Fruit fly (Drosophila melanogaster): Measurements from ENCODE around the gene Phyhd1.

Phyhd1 gene

DNA sequence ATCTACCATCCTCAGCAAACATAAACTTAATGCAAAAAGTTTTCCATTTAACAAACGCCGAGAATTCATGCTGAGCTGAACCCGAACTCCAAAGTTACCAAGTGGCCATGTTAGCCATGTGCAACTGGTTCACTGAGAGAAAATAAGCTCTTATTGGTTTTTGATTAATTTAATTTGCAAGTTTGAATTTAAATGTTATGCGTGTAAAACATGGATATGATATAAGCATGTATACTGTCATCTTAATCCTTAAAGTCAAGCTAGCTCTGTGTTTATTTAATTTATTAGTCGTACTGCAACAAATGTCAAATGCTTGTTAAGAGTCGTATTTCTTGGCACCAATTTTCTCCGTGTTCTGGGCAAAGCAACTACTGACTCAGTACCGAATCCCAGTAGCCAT lies 26.1 kb downstream of the Phyhd1 start:
- TF ChIP-seq Gug (GFP tag; IDR thresholded peaks at IDR 0.05) (no peak), CG11902 (GFP tag; optimal IDR thresholded peaks at IDR 0.05) (no peak), spab (GFP tag; optimal IDR thresholded peaks at IDR 0.05) (no peak), CG6276 (GFP tag; optimal IDR thresholded peaks at IDR 0.05) (peak; percentile 40), CG8119 (GFP tag; IDR thresholded peaks at IDR 0.05) (peak; percentile 45; the same call in 1 of the 3 replicates), CG4318 (GFP tag; optimal IDR thresholded peaks at IDR 0.05) (peak; percentile 20), pdm3 (GFP tag; optimal IDR thresholded peaks at IDR 0.05) (no peak), CG31627 (GFP tag; optimal IDR thresholded peaks at IDR 0.05) (no peak), CG34406 (GFP tag; optimal IDR thresholded peaks at IDR 0.05) (no peak), CG15336 (GFP tag; IDR thresholded peaks at IDR 0.05) (peak; percentile 58; the same call in 1 of the 2 replicates), CG3032 (tag; optimal IDR thresholded peaks at IDR 0.05) (no peak), Ets96B (tag; optimal IDR thresholded peaks at IDR 0.05) (no peak), net (GFP tag; optimal IDR thresholded peaks at IDR 0.05) (no peak), CG8632 (GFP tag; optimal IDR thresholded peaks at IDR 0.05) (no peak), Hr4 (GFP tag; optimal IDR thresholded peaks at IDR 0.05) (peak; percentile 36), dsx (GFP tag; optimal IDR thresholded peaks at IDR 0.05; ENCODE audit: poor library complexity, severe bottlenecking) (no peak), CG6163 (GFP tag; IDR thresholded peaks at IDR 0.05) (no peak), Eip78C (GFP tag) (peak; percentile 52), achi (GFP tag; optimal IDR thresholded peaks at IDR 0.05) (peak; percentile 13), CG32006 (GFP tag; optimal IDR thresholded peaks at IDR 0.05) (peak; percentile 71), vri (GFP tag; optimal IDR thresholded peaks at IDR 0.05) (no peak), salr (GFP tag; optimal IDR thresholded peaks at IDR 0.05) (peak in 1 of 2 experiments; percentile 3), Smox (GFP tag; optimal IDR thresholded peaks at IDR 0.05) (no peak), Hr38 (GFP tag; optimal IDR thresholded peaks at IDR 0.05) (no peak), Eip93F (GFP tag; optimal IDR thresholded peaks at IDR 0.05) (no peak), acj6 (GFP tag; optimal IDR thresholded peaks at IDR 0.05) (no peak)

DNA sequence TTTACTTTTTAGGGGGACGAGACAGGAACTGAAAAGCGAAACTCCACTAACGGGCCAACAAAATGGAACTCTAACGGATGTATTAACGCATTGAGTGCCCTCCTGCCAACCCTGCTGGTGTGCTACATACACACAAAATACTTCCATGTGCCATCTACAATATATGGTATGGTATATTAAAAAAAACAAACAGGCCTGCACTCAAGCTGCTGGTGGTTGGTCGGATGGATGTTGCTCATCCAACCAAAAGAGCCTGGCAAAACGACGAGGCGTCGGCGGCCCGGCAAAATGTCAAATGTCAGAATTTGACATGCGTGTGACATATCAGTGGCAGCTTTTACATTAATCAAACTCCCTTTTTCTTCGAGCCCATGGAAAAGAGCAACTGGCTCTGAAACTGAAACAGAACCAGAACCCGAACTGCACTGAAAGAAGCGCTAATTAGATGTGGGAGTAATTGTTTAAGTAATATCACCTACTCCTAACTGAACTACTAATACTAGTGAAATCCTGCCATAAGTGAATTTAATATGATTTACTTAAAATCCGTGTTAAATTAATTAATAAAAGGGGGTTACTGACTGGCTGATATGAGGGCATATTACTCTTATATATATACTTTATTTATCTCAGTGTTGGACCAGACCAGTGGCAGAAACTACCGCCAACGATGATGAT lies 29.9 kb downstream of the Phyhd1 start:
- TF ChIP-seq Sox15 (GFP tag; optimal IDR thresholded peaks at IDR 0.05) (no peak), achi (GFP tag; optimal IDR thresholded peaks at IDR 0.05) (no peak), CG4318 (GFP tag; optimal IDR thresholded peaks at IDR 0.05) (no peak), CG10631 (GFP tag; optimal IDR thresholded peaks at IDR 0.05) (peak; percentile 18), CG32006 (GFP tag; optimal IDR thresholded peaks at IDR 0.05) (no peak), Eip78C (GFP tag) (peak; percentile 56), net (GFP tag; optimal IDR thresholded peaks at IDR 0.05) (no peak), dac (GFP tag; optimal IDR thresholded peaks at IDR 0.05) (no peak), CG11762 (GFP tag; optimal IDR thresholded peaks at IDR 0.05; ENCODE audit: insufficient read depth) (no peak), CG3919 (GFP tag; optimal IDR thresholded peaks at IDR 0.05) (peak; percentile 11), Met (GFP tag; optimal IDR thresholded peaks at IDR 0.05) (peak; percentile 13), fd59A (GFP tag; optimal IDR thresholded peaks at IDR 0.05) (peak; percentile 14), Hr38 (GFP tag; optimal IDR thresholded peaks at IDR 0.05) (no peak), Hr4 (GFP tag; optimal IDR thresholded peaks at IDR 0.05) (no peak), ss (GFP tag; optimal IDR thresholded peaks at IDR 0.05) (peak in 1 of 2 experiments; percentile 7), Ets96B (tag; optimal IDR thresholded peaks at IDR 0.05) (peak; percentile 17), CG6163 (GFP tag; IDR thresholded peaks at IDR 0.05) (no peak), CG3032 (tag; optimal IDR thresholded peaks at IDR 0.05) (peak; percentile 2), CG8632 (GFP tag; optimal IDR thresholded peaks at IDR 0.05) (no peak), svp (GFP tag) (peak; percentile 65)

DNA sequence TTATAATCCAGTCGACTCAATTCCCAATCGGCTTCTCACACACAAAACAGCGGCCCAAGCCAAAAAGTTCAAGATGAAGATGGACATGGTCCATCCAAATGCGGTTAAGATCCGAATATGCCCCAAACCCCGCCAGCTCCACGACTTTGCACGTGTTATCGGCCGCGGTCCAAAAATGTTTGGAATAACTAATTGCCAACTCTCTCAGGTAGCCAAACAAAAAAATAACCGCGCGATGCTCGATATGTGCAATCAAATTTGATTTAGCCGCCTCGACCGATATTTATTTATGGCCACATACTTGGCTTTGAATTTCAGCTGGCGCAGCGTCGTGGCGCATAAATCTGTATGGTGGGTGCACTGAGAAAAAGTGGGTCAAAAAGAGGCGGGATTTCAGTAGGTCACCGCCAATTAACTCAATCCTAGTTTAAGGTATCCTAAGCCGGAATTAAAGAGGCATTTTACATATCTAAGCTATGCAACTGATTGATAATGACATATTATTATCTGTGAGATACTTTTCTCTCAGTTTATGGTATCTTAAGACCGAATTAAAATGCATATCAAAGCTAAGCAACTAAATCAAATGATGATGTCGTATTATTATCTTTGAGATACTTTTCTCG lies 32.1 kb downstream of the Phyhd1 start:
- TF ChIP-seq Hr39 (GFP tag; optimal IDR thresholded peaks at IDR 0.05) (peak; percentile 46), CG11294 (GFP tag; IDR thresholded peaks at IDR 0.05) (no peak), CG3919 (GFP tag; optimal IDR thresholded peaks at IDR 0.05) (no peak), net (GFP tag; optimal IDR thresholded peaks at IDR 0.05) (no peak), Hr38 (GFP tag; optimal IDR thresholded peaks at IDR 0.05) (no peak), CG11762 (GFP tag; optimal IDR thresholded peaks at IDR 0.05; ENCODE audit: insufficient read depth) (no peak), fkh (GFP tag; optimal IDR thresholded peaks at IDR 0.05) (no peak), CG8319 (GFP tag; optimal IDR thresholded peaks at IDR 0.05) (no peak), Met (GFP tag; optimal IDR thresholded peaks at IDR 0.05) (peak; percentile 34), Sox102F (GFP tag; optimal IDR thresholded peaks at IDR 0.05) (peak; percentile 36), CG6854 (GFP tag; optimal IDR thresholded peaks at IDR 0.05) (no peak), CG3032 (tag; optimal IDR thresholded peaks at IDR 0.05) (no peak), OdsH (GFP tag; optimal IDR thresholded peaks at IDR 0.05) (no peak), CG7368 (GFP tag; optimal IDR thresholded peaks at IDR 0.05) (no peak), topi (GFP tag; optimal IDR thresholded peaks at IDR 0.05) (peak; percentile 25), cyc (GFP tag; optimal IDR thresholded peaks at IDR 0.05) (peak; percentile 6), eg (GFP tag; IDR thresholded peaks at IDR 0.05) (no peak), CG32006 (GFP tag; optimal IDR thresholded peaks at IDR 0.05) (peak; percentile 40), pdm3 (GFP tag; optimal IDR thresholded peaks at IDR 0.05) (no peak)
